Worm (Caenorhabditis elegans) whole organism, L1 larva: Measurements from ENCODE around the gene T13H5.1.
A peak's percentile ranks its signal among the peaks of the same experiment; 100 is the strongest.

ENCODE experiments used
- alr-1 ChIP-seq: fragments of 200-800 bp; sonication (Bioruptor generic); optimal IDR thresholded peaks from 2 replicates; lab custom pipeline; 2018; ENCODE audit warnings: borderline replicate concordance, mild to moderate bottlenecking, missing genetic modification characterization, missing compliant biosample characterization
- ama-1 ChIP-seq: fragments of 150-350 bp; optimal IDR thresholded peaks from 2 replicates; lab custom pipeline; 2014
- ceh-90 ChIP-seq: sonication (generic microtip); optimal IDR thresholded peaks from 2 replicates; lab custom pipeline; 2016; ENCODE audit warnings: missing genetic modification characterization, missing compliant biosample characterization
- egl-27 ChIP-seq, 2 experiments: fragments of 150-350 bp in 1 of 2; sonication (generic microtip); optimal IDR thresholded peaks; 3 replicates each; lab custom pipeline; 2017 to 2018; ENCODE audit warnings: missing biosample characterization in 2 of 2, missing genetic modification characterization in 2 of 2, missing genetic modification reagents in 2 of 2
- jun-1 ChIP-seq: fragments of 150-350 bp; optimal IDR thresholded peaks from 2 replicates; lab custom pipeline; 2014; ENCODE audit warnings: missing biosample characterization, missing genetic modification reagents, missing genetic modification characterization
- lin-39 ChIP-seq: fragments of 150-350 bp; optimal IDR thresholded peaks from 2 replicates; lab custom pipeline; 2014; ENCODE audit warnings: missing biosample characterization, missing genetic modification reagents, missing genetic modification characterization
- mdl-1 ChIP-seq, 2 experiments: fragments of 150-350 bp; optimal IDR thresholded peaks; 2 replicates each; lab custom pipeline; 2014 to 2017; ENCODE audit warnings: missing biosample characterization in 2 of 2, missing genetic modification characterization in 2 of 2, inconsistent platforms in 1 of 2
- mep-1 ChIP-seq: fragments of 150-350 bp; optimal IDR thresholded peaks from 2 replicates; lab custom pipeline; 2014; ENCODE audit warnings: missing biosample characterization, missing genetic modification characterization
- nhr-11 ChIP-seq: fragments of 150-350 bp; optimal IDR thresholded peaks from 2 replicates; lab custom pipeline; 2014; ENCODE audit warnings: missing biosample characterization, missing genetic modification characterization
- sox-4 ChIP-seq: sonication (generic microtip); optimal IDR thresholded peaks from 2 replicates; lab custom pipeline; 2016; ENCODE audit warnings: missing genetic modification characterization, missing compliant biosample characterization
- sup-37 ChIP-seq: fragments of 200-800 bp; sonication (Bioruptor generic); optimal IDR thresholded peaks from 2 replicates; lab custom pipeline; 2018; ENCODE audit warnings: mild to moderate bottlenecking, missing genetic modification characterization, missing compliant biosample characterization
- unc-86 ChIP-seq: sonication (generic microtip); optimal IDR thresholded peaks from 2 replicates; lab custom pipeline; 2016; ENCODE audit warnings: missing genetic modification characterization, missing compliant biosample characterization
- ztf-4 ChIP-seq: fragments of 150-350 bp; optimal IDR thresholded peaks from 2 replicates; lab custom pipeline; 2014; ENCODE audit warnings: missing biosample characterization, missing genetic modification characterization

ce11 chrII:8479337-8479736 lies 29.5 kb downstream of the T13H5.1 start:
- no peak for TF ChIP-seq jun-1 (tag; lab: Kevin White, UChicago)
- no peak for TF ChIP-seq mdl-1 (tag; optimal IDR thresholded peaks at IDR 0.05; lab: Kevin White, UChicago)
- no peak for TF ChIP-seq alr-1 (tag; lab: Kevin White, UChicago)
- TF ChIP-seq ama-1 (lab: Kevin White, UChicago): peak; percentile 30
- no peak for TF ChIP-seq mep-1 (tag; lab: Kevin White, UChicago)
- TF ChIP-seq ceh-90 (tag; lab: Kevin White, UChicago): no peak
- no peak for TF ChIP-seq unc-86 (tag; lab: Kevin White, UChicago)
- no peak for TF ChIP-seq nhr-11 (tag; lab: Kevin White, UChicago)
- TF ChIP-seq sox-4: no peak
- no peak for TF ChIP-seq egl-27 (tag; optimal IDR thresholded peaks at IDR 0.05; lab: Kevin White, UChicago)
- TF ChIP-seq sup-37 (GFP tag; lab: Kevin White, UChicago): no peak
- no peak for TF ChIP-seq lin-39 (tag; lab: Kevin White, UChicago)
- no peak for TF ChIP-seq ztf-4 (tag; lab: Kevin White, UChicago)
